Fruit fly (Drosophila melanogaster) whole organism, embryonic: Measurements from ENCODE around the gene GIIIspla2.

Experiments used
- B-H1 ChIP-seq: fragments of 200-800 bp; sonication (Bioruptor generic); IDR thresholded peaks from 3 replicates; pipeline ENCODE4 v1.3.6; 2022; ENCODE audit warnings: missing biosample characterization, missing genetic modification characterization
- CG1024 ChIP-seq: fragments of 200-800 bp; sonication (Bioruptor generic); IDR thresholded peaks from 2 replicates; pipeline ENCODE4 v1.3.6; 2022; ENCODE audit warnings: missing biosample characterization, missing genetic modification characterization
- CG11247 ChIP-seq: fragments of 200-800 bp; sonication (Bioruptor generic); IDR thresholded peaks from 2 replicates; pipeline ENCODE4 v1.3.6; 2022; ENCODE audit warnings: missing biosample characterization, missing genetic modification characterization
- CG11456 ChIP-seq: fragments of 200-800 bp; sonication (Bioruptor generic); IDR thresholded peaks from 3 replicates; pipeline ENCODE4 v1.3.6; 2022; ENCODE audit warnings: missing biosample characterization, missing genetic modification characterization
- CG11696 ChIP-seq: fragments of 200-800 bp; sonication (Bioruptor generic); IDR thresholded peaks from 2 replicates; pipeline ENCODE4 v1.3.6; 2022; ENCODE audit warnings: missing biosample characterization, missing genetic modification characterization
- CG12155 ChIP-seq: fragments of 200-800 bp; sonication (Bioruptor generic); optimal IDR thresholded peaks from 3 replicates; lab custom pipeline; 2016; ENCODE audit warnings: missing biosample characterization, missing genetic modification characterization
- CG12659 ChIP-seq: fragments of 200-800 bp; sonication (Bioruptor generic); optimal IDR thresholded peaks from 3 replicates; lab custom pipeline; 2017; ENCODE audit warnings: mild to moderate bottlenecking, missing biosample characterization, missing genetic modification reagents, missing genetic modification characterization
- CG13296 ChIP-seq: fragments of 200-800 bp; sonication (Bioruptor generic); optimal IDR thresholded peaks from 3 replicates; lab custom pipeline; 2018; ENCODE audit warnings: missing biosample characterization, mild to moderate bottlenecking, missing genetic modification characterization
- CG15601 ChIP-seq: fragments of 200-800 bp; sonication (Bioruptor generic); optimal IDR thresholded peaks from 3 replicates; lab custom pipeline; 2019; ENCODE audit warnings: missing biosample characterization, mild to moderate bottlenecking, missing genetic modification characterization, moderate library complexity
- CG16815 ChIP-seq: fragments of 200-800 bp; sonication (Bioruptor generic); optimal IDR thresholded peaks from 3 replicates; lab custom pipeline; 2017; ENCODE audit warnings: missing biosample characterization, mild to moderate bottlenecking, missing genetic modification characterization
- CG16863 ChIP-seq: fragments of 200-800 bp; sonication (Bioruptor generic); optimal IDR thresholded peaks from 3 replicates; lab custom pipeline; 2016; ENCODE audit warnings: missing biosample characterization, missing genetic modification characterization
- CG17385 ChIP-seq: fragments of 200-800 bp; sonication (Bioruptor generic); optimal IDR thresholded peaks from 3 replicates; lab custom pipeline; 2018; ENCODE audit warnings: missing biosample characterization, mild to moderate bottlenecking, missing genetic modification characterization
- CG18011 ChIP-seq: fragments of 200-800 bp; sonication (Bioruptor generic); optimal IDR thresholded peaks from 2 replicates; lab custom pipeline; 2017; ENCODE audit warnings: missing biosample characterization, missing genetic modification characterization, mild to moderate bottlenecking, moderate library complexity, missing genotype
- CG18599 ChIP-seq: fragments of 200-800 bp; sonication (Bioruptor generic); optimal IDR thresholded peaks from 3 replicates; lab custom pipeline; 2017; ENCODE audit warnings: missing biosample characterization, missing genetic modification characterization, mild to moderate bottlenecking, moderate library complexity, missing genetic modification reagents
- CG43689 ChIP-seq: fragments of 200-800 bp; sonication (Bioruptor generic); IDR thresholded peaks from 2 replicates; pipeline ENCODE4 v1.3.6; 2022; ENCODE audit warnings: missing biosample characterization, missing genetic modification characterization
- CG4424 ChIP-seq: fragments of 200-800 bp; sonication (Bioruptor generic); optimal IDR thresholded peaks from 3 replicates; lab custom pipeline; 2016; ENCODE audit warnings: missing biosample characterization, missing genetic modification characterization
- CG6254 ChIP-seq: fragments of 200-800 bp; sonication (Bioruptor generic); optimal IDR thresholded peaks from 3 replicates; lab custom pipeline; 2017; ENCODE audit warnings: mild to moderate bottlenecking, missing biosample characterization, missing genetic modification reagents, missing genetic modification characterization
- CG6791 ChIP-seq: fragments of 200-800 bp; sonication (Bioruptor generic); IDR thresholded peaks from 3 replicates; pipeline ENCODE4 v1.3.6; 2022; ENCODE audit warnings: missing biosample characterization, missing genetic modification characterization; ENCODE audit not compliant: partially characterized antibody
- CG8944 ChIP-seq: fragments of 200-800 bp; sonication (Bioruptor generic); optimal IDR thresholded peaks from 3 replicates; lab custom pipeline; 2016; ENCODE audit warnings: missing biosample characterization, missing genetic modification characterization
- Chrac-16 ChIP-seq: fragments of 200-800 bp; sonication (Bioruptor generic); optimal IDR thresholded peaks from 3 replicates; lab custom pipeline; 2016; ENCODE audit warnings: missing biosample characterization, missing genetic modification characterization
- CoRest ChIP-seq: fragments of 200-800 bp; sonication (Bioruptor generic); optimal IDR thresholded peaks from 3 replicates; lab custom pipeline; 2018; ENCODE audit warnings: missing biosample characterization, mild to moderate bottlenecking, missing genetic modification characterization, moderate library complexity
- Dip2 ChIP-seq: fragments of 200-800 bp; sonication (Bioruptor generic); IDR thresholded peaks from 2 replicates; pipeline ENCODE4 v1.3.6; 2022; ENCODE audit warnings: missing biosample characterization, missing genetic modification characterization
- E2f1 ChIP-seq: fragments of 200-800 bp; sonication (Bioruptor generic); IDR thresholded peaks from 2 replicates; pipeline ENCODE4 v1.3.6; 2022; ENCODE audit warnings: missing biosample characterization, missing genetic modification characterization
- Ets65A ChIP-seq: fragments of 200-800 bp; sonication (Bioruptor generic); peaks from one replicate; lab custom pipeline; 2016; ENCODE audit warnings: missing biosample characterization, missing genetic modification characterization
- Hr51 ChIP-seq, 2 experiments: fragments of 200-800 bp; sonication (Bioruptor generic); optimal IDR thresholded peaks; 2 replicates in 1 of 2; 3 replicates in 1 of 2; lab custom pipeline; 2016 to 2018; ENCODE audit warnings: missing biosample characterization in 2 of 2, missing genetic modification characterization in 2 of 2, mild to moderate bottlenecking in 1 of 2, moderate library complexity in 1 of 2
- MBD-R2 ChIP-seq: fragments of 200-800 bp; sonication (Bioruptor generic); IDR thresholded peaks from 2 replicates; pipeline ENCODE4 v1.3.6; 2022; ENCODE audit warnings: missing biosample characterization, missing genetic modification characterization
- MESR4 ChIP-seq: fragments of 200-800 bp; sonication (Bioruptor generic); optimal IDR thresholded peaks from 2 replicates; lab custom pipeline; 2018; ENCODE audit warnings: missing biosample characterization, mild to moderate bottlenecking, missing genetic modification characterization, moderate library complexity
- Med ChIP-seq: fragments of 200-800 bp; sonication (Bioruptor generic); peaks from one replicate; lab custom pipeline; 2016; ENCODE audit warnings: missing biosample characterization, missing genetic modification characterization, mild to moderate bottlenecking, inconsistent platforms, moderate library complexity
- Nf-YB ChIP-seq: fragments of 200-800 bp; sonication (Bioruptor generic); optimal IDR thresholded peaks from 3 replicates; lab custom pipeline; 2019; ENCODE audit warnings: missing biosample characterization, mild to moderate bottlenecking, missing genetic modification characterization, moderate library complexity
- Trl ChIP-seq, 3 experiments: fragments of >200 bp in 2 of 3; fragments of 200-800 bp in 1 of 3; sonication (Bioruptor generic) in 1 of 3; optimal IDR thresholded peaks; 2 replicates in 1 of 3; 3 replicates in 2 of 3; lab custom pipeline; 2016 to 2017; ENCODE audit warnings: missing biosample characterization in 1 of 3, missing genetic modification characterization in 1 of 3
- Xrp1 ChIP-seq: fragments of 200-800 bp; sonication (Bioruptor generic); IDR thresholded peaks from 2 replicates; pipeline ENCODE4 v1.3.6; 2022; ENCODE audit warnings: missing biosample characterization, missing genetic modification characterization
- al ChIP-seq: fragments of 200-800 bp; sonication (Bioruptor generic); IDR thresholded peaks from 2 replicates; pipeline ENCODE4 v1.3.6; 2022; ENCODE audit warnings: missing biosample characterization, missing genetic modification characterization
- ara ChIP-seq: fragments of 200-800 bp; sonication (Bioruptor generic); IDR thresholded peaks from 2 replicates; pipeline ENCODE4 v1.3.6; 2022; ENCODE audit warnings: missing biosample characterization, missing genetic modification characterization
- bcd ChIP-seq: fragments of 200-800 bp; sonication (Bioruptor generic); optimal IDR thresholded peaks from 2 replicates; lab custom pipeline; 2017; ENCODE audit warnings: missing biosample characterization, mild to moderate bottlenecking, missing genetic modification characterization
- crol ChIP-seq: fragments of 200-800 bp; sonication (Bioruptor generic); IDR thresholded peaks from 2 replicates; pipeline ENCODE4 v1.3.6; 2022; ENCODE audit warnings: missing biosample characterization, missing genetic modification characterization
- dan ChIP-seq: fragments of 200-800 bp; sonication (Bioruptor generic); IDR thresholded peaks from 2 replicates; pipeline ENCODE4 v1.3.6; 2022; ENCODE audit warnings: missing biosample characterization, missing genetic modification characterization
- dimm ChIP-seq: fragments of 200-800 bp; sonication (Bioruptor generic); IDR thresholded peaks from 2 replicates; pipeline ENCODE4 v1.3.6; 2022; ENCODE audit warnings: missing biosample characterization, missing genetic modification characterization
- dmrt99B ChIP-seq: fragments of 200-800 bp; sonication (Bioruptor generic); optimal IDR thresholded peaks from 2 replicates; lab custom pipeline; 2018; ENCODE audit warnings: missing biosample characterization, mild to moderate bottlenecking, missing genetic modification characterization, moderate library complexity
- esg ChIP-seq: fragments of 200-800 bp; sonication (Bioruptor generic); conservative IDR thresholded peaks from 2 replicates; pipeline ENCODE4 v1.3.6; 2022; ENCODE audit warnings: missing biosample characterization, missing genetic modification characterization
- gt ChIP-seq: fragments of 200-800 bp; sonication (Bioruptor generic); IDR thresholded peaks from 2 replicates; pipeline ENCODE4 v1.3.6; 2022; ENCODE audit warnings: missing biosample characterization, missing genetic modification characterization
- ham ChIP-seq: fragments of 200-800 bp; sonication (Bioruptor generic); IDR thresholded peaks from 2 replicates; pipeline ENCODE4 v1.3.6; 2022; ENCODE audit warnings: missing biosample characterization, missing genetic modification characterization
- lola ChIP-seq, 3 experiments: fragments of >200 bp in 2 of 3; fragments of 200-800 bp in 1 of 3; sonication (Bioruptor generic) in 1 of 3; optimal IDR thresholded peaks; 2 replicates each; lab custom pipeline; 2017 to 2019; ENCODE audit warnings: missing biosample characterization in 3 of 3, missing genetic modification characterization in 3 of 3, mild to moderate bottlenecking in 1 of 3, moderate library complexity in 1 of 3
- oc ChIP-seq: fragments of 200-800 bp; sonication (Bioruptor generic); optimal IDR thresholded peaks from 2 replicates; lab custom pipeline; 2018; ENCODE audit warnings: missing biosample characterization, mild to moderate bottlenecking, missing genetic modification characterization, moderate library complexity
- odd ChIP-seq: fragments of 200-800 bp; sonication (Bioruptor generic); optimal IDR thresholded peaks from 2 replicates; lab custom pipeline; 2017; ENCODE audit warnings: missing biosample characterization, mild to moderate bottlenecking, missing genetic modification characterization
- org-1 ChIP-seq: fragments of 200-800 bp; sonication (Bioruptor generic); optimal IDR thresholded peaks from 2 replicates; lab custom pipeline; 2017; ENCODE audit warnings: missing biosample characterization, missing genetic modification characterization
- sob ChIP-seq: fragments of 200-800 bp; sonication (Bioruptor generic); IDR thresholded peaks from 2 replicates; pipeline ENCODE4 v1.3.6; 2022; ENCODE audit warnings: missing biosample characterization, missing genetic modification characterization
- tgo ChIP-seq: fragments of 200-800 bp; sonication (Bioruptor generic); IDR thresholded peaks from 3 replicates; pipeline ENCODE4 v1.3.6; 2022; ENCODE audit warnings: missing biosample characterization, missing genetic modification characterization
- toy ChIP-seq: fragments of 200-800 bp; sonication (Bioruptor generic); IDR thresholded peaks from 2 replicates; pipeline ENCODE4 v1.3.6; 2022; ENCODE audit warnings: missing biosample characterization, missing genetic modification characterization
- twi ChIP-seq: fragments of 200-800 bp; optimal IDR thresholded peaks from 2 replicates; lab custom pipeline; 2019; ENCODE audit warnings: missing biosample characterization, mild to moderate bottlenecking, missing genetic modification characterization, moderate library complexity
- unpg ChIP-seq: fragments of 200-800 bp; sonication (Bioruptor generic); optimal IDR thresholded peaks from 3 replicates; lab custom pipeline; 2018; ENCODE audit warnings: missing biosample characterization, mild to moderate bottlenecking, missing genetic modification characterization, moderate library complexity
- vvl ChIP-seq: fragments of 200-800 bp; sonication (Bioruptor generic); IDR thresholded peaks from 2 replicates; pipeline ENCODE4 v1.3.6; 2022; ENCODE audit warnings: missing biosample characterization, missing genetic modification characterization

The GIIIspla2 gene

DNA sequence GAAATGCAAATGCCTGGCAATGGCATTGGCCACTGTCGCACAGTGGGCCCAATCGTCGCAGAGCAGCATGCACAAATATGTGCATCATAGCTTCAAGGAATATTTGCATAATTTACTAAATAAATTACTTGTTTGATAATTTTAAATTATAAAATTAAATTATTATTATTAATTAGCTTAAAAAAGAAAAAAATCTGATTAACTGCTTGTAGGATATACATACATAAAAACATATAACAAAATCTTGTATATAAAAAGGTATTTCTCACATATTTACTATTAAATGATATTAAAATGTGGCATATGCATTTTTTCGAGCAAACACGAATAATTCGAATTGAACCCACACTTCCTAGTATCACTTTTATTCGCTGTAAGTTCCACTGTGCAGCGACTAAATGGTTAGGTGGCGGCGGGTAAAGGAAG lies 32.2 kb upstream of the GIIIspla2 start (continued):
- TF ChIP-seq odd (GFP tag; lab: Kevin White, UChicago) (peak; percentile 33), CG11247 (GFP tag; lab: Robert Waterston, UW) (no peak), CG11456 (GFP tag; lab: Robert Waterston, UW) (no peak), MBD-R2 (no peak), toy (GFP tag; lab: Robert Waterston, UW) (no peak), CG12659 (peak; percentile 28), Trl (optimal IDR thresholded peaks at IDR 0.05; lab: Kevin White, UChicago) (no peak), Trl (GFP tag; optimal IDR thresholded peaks at IDR 0.05; lab: Kevin White, UChicago) (no peak), CG6791 (no peak), CoRest (peak; percentile 61), dan (GFP tag; lab: Robert Waterston, UW) (no peak), CG11696 (GFP tag; lab: Robert Waterston, UW) (no peak), esg (GFP tag; lab: Robert Waterston, UW) (0 out of 2 replicates have a peak, but pooled peaks have one; percentile 27), sob (no peak), tgo (GFP tag; lab: Robert Waterston, UW) (peak; percentile 36; the same call in 2 of the 3 replicates), Xrp1 (GFP tag; lab: Robert Waterston, UW) (peak; percentile 45; the same call in 1 of the 2 replicates), vvl (GFP tag; lab: Robert Waterston, UW) (peak; percentile 19; the same call in 1 of the 2 replicates), CG16815 (GFP tag; lab: Kevin White, UChicago) (peak; percentile 4), Nf-YB (peak; percentile 15), B-H1 (GFP tag; lab: Robert Waterston, UW) (peak; percentile 12; the same call in 1 of the 3 replicates), CG43689 (GFP tag; lab: Robert Waterston, UW) (no peak), Ets65A (GFP tag; lab: Kevin White, UChicago) (peak; percentile 65), CG1024 (GFP tag; lab: Robert Waterston, UW) (no peak), CG6254 (GFP tag; lab: Kevin White, UChicago) (peak; percentile 59), unpg (GFP tag; lab: Kevin White, UChicago) (peak; percentile 41)

DNA sequence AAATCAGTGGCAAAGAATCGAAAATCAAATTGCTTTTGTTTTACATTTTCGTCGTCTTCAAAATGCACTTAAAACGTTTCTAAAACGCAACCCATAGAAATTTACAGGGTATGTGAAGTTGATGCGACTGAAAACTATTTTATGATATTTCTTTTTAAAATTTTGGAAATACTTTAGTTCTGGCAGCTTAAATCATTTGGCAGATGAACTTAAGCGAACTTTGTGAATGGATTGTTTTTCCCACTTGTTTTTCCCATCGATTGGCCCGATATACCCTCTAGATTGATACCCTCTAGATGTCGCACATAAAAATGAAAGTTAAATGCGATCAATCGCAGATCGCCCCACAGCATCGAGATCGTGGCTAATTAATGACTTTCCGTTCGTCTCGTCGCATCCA lies 31.3 kb upstream of the GIIIspla2 start:
- TF ChIP-seq Dip2 (GFP tag; lab: Robert Waterston, UW) (no peak), lola (GFP tag; optimal IDR thresholded peaks at IDR 0.05; lab: Kevin White, UChicago) (peak in 1 of 3 experiments; percentile 63), CG12155 (GFP tag; lab: Kevin White, UChicago) (peak; percentile 16), MESR4 (GFP tag; lab: Kevin White, UChicago) (no peak), CG17385 (GFP tag; lab: Kevin White, UChicago) (peak; percentile 45), CG8944 (GFP tag; lab: Kevin White, UChicago) (peak; percentile 53), al (GFP tag; lab: Robert Waterston, UW) (no peak), Hr51 (GFP tag; optimal IDR thresholded peaks at IDR 0.05; lab: Kevin White, UChicago) (peak in 1 of 2 experiments; percentile 65), ham (GFP tag; lab: Robert Waterston, UW) (no peak), gt (GFP tag; lab: Robert Waterston, UW) (0 out of 2 replicates have a peak, but pooled peaks have one; percentile 54), twi (tag; lab: Kevin White, UChicago) (peak; percentile 13), dmrt99B (tag; lab: Kevin White, UChicago) (peak; percentile 78), CG18599 (GFP tag; lab: Kevin White, UChicago) (no peak), CG16863 (GFP tag; lab: Kevin White, UChicago) (peak; percentile 55), E2f1 (GFP tag; lab: Robert Waterston, UW) (peak; percentile 43), crol (GFP tag; lab: Robert Waterston, UW) (no peak), Med (GFP tag; lab: Kevin White, UChicago) (peak; percentile 84), org-1 (GFP tag; lab: Kevin White, UChicago) (peak; percentile 15), oc (tag; lab: Kevin White, UChicago) (peak; percentile 74), CG13296 (GFP tag; lab: Kevin White, UChicago) (no peak), bcd (GFP tag; lab: Kevin White, UChicago) (peak; percentile 18), CG18011 (no peak), CG4424 (GFP tag; lab: Kevin White, UChicago) (peak; percentile 69), Chrac-16 (GFP tag; lab: Kevin White, UChicago) (peak; percentile 45), ara (GFP tag; lab: Robert Waterston, UW) (peak; percentile 77), dimm (GFP tag; lab: Robert Waterston, UW) (peak; percentile 41; the same call in 1 of the 2 replicates), CG15601 (tag; lab: Kevin White, UChicago) (peak; percentile 73)
